Fruit fly (Drosophila melanogaster) whole organism, embryonic: Measurements from ENCODE around the gene Vav.

Source experiments
- Antp ChIP-seq: fragments of 200-800 bp; sonication (Bioruptor generic); optimal IDR thresholded peaks from 3 replicates; lab custom pipeline; 2016; ENCODE audit warnings: missing biosample characterization, missing genetic modification characterization
- Atf-2 ChIP-seq: fragments of 200-800 bp; sonication (Bioruptor generic); optimal IDR thresholded peaks from 2 replicates; lab custom pipeline; 2016; ENCODE audit warnings: missing biosample characterization, missing genetic modification characterization
- CG1024 ChIP-seq: fragments of 200-800 bp; sonication (Bioruptor generic); IDR thresholded peaks from 2 replicates; pipeline ENCODE4 v1.3.6; 2022; ENCODE audit warnings: missing biosample characterization, missing genetic modification characterization
- CG10654 ChIP-seq: fragments of 200-800 bp; sonication (Bioruptor generic); optimal IDR thresholded peaks from 2 replicates; lab custom pipeline; 2016; ENCODE audit warnings: missing biosample characterization, missing genetic modification characterization
- CG11093 ChIP-seq: fragments of 200-800 bp; sonication (Bioruptor generic); IDR thresholded peaks from 3 replicates; pipeline ENCODE4 v1.3.6; 2022; ENCODE audit warnings: missing biosample characterization, missing genetic modification characterization
- CG11456 ChIP-seq: fragments of 200-800 bp; sonication (Bioruptor generic); IDR thresholded peaks from 3 replicates; pipeline ENCODE4 v1.3.6; 2022; ENCODE audit warnings: missing biosample characterization, missing genetic modification characterization
- CG11504 ChIP-seq: fragments of 200-800 bp; sonication (Bioruptor generic); optimal IDR thresholded peaks from 3 replicates; lab custom pipeline; 2019; ENCODE audit warnings: missing biosample characterization, mild to moderate bottlenecking, missing genetic modification characterization, moderate library complexity
- CG13296 ChIP-seq: fragments of 200-800 bp; sonication (Bioruptor generic); optimal IDR thresholded peaks from 3 replicates; lab custom pipeline; 2018; ENCODE audit warnings: missing biosample characterization, mild to moderate bottlenecking, missing genetic modification characterization
- CG13424 ChIP-seq: fragments of 200-800 bp; sonication (Bioruptor generic); optimal IDR thresholded peaks from 2 replicates; lab custom pipeline; 2019; ENCODE audit warnings: missing biosample characterization, mild to moderate bottlenecking, missing genetic modification characterization, moderate library complexity
- CG13894 ChIP-seq: fragments of 200-800 bp; sonication (Bioruptor generic); optimal IDR thresholded peaks from 3 replicates; lab custom pipeline; 2018; ENCODE audit warnings: missing biosample characterization, mild to moderate bottlenecking, missing genetic modification characterization, moderate library complexity
- CG14050 ChIP-seq: fragments of 200-800 bp; sonication (Bioruptor generic); IDR thresholded peaks from 3 replicates; pipeline ENCODE4 v1.3.6; 2022; ENCODE audit warnings: missing biosample characterization, missing genetic modification characterization
- CG15073 ChIP-seq: fragments of 200-800 bp; sonication (Bioruptor generic); optimal IDR thresholded peaks from 2 replicates; lab custom pipeline; 2016; ENCODE audit warnings: missing biosample characterization, missing genetic modification characterization
- CG15601 ChIP-seq: fragments of 200-800 bp; sonication (Bioruptor generic); optimal IDR thresholded peaks from 3 replicates; lab custom pipeline; 2019; ENCODE audit warnings: missing biosample characterization, mild to moderate bottlenecking, missing genetic modification characterization, moderate library complexity
- CG17186 ChIP-seq: fragments of 200-800 bp; sonication (Bioruptor generic); optimal IDR thresholded peaks from 3 replicates; lab custom pipeline; 2017; ENCODE audit warnings: missing biosample characterization, missing genetic modification reagents, missing genetic modification characterization
- CG17829 ChIP-seq: fragments of 200-800 bp; optimal IDR thresholded peaks from 2 replicates; lab custom pipeline; 2019; ENCODE audit warnings: missing biosample characterization, mild to moderate bottlenecking, missing genetic modification characterization, moderate library complexity
- CG18476 ChIP-seq: fragments of 200-800 bp; sonication (Bioruptor generic); optimal IDR thresholded peaks from 2 replicates; lab custom pipeline; 2016; ENCODE audit warnings: missing biosample characterization, mild to moderate bottlenecking, missing genetic modification characterization
- CG31365 ChIP-seq: fragments of 200-800 bp; sonication (Bioruptor generic); optimal IDR thresholded peaks from 2 replicates; lab custom pipeline; 2018; ENCODE audit warnings: missing biosample characterization, mild to moderate bottlenecking, missing genetic modification characterization
- CG3407 ChIP-seq: fragments of 200-800 bp; sonication (Bioruptor generic); optimal IDR thresholded peaks from 2 replicates; lab custom pipeline; 2018; ENCODE audit warnings: missing biosample characterization, mild to moderate bottlenecking, missing genetic modification characterization
- CG3726 ChIP-seq: fragments of 200-800 bp; sonication (Bioruptor generic); IDR thresholded peaks from 3 replicates; pipeline ENCODE4, ENCODE4 v1.3.6; 2022; ENCODE audit warnings: missing biosample characterization, missing genetic modification characterization
- CG4707 ChIP-seq: fragments of 200-800 bp; sonication (Bioruptor generic); optimal IDR thresholded peaks from 2 replicates; lab custom pipeline; 2018; ENCODE audit warnings: missing biosample characterization, mild to moderate bottlenecking, missing genetic modification characterization, moderate library complexity
- CG8290 ChIP-seq, 3 experiments: fragments of 200-800 bp; sonication (Bioruptor generic); optimal IDR thresholded peaks; 2 replicates each; lab custom pipeline; 2016 to 2019; ENCODE audit warnings: missing biosample characterization in 3 of 3, missing genetic modification characterization in 3 of 3, mild to moderate bottlenecking in 2 of 3, moderate library complexity in 1 of 3
- CG9609 ChIP-seq: fragments of 200-800 bp; sonication (Bioruptor generic); optimal IDR thresholded peaks from 3 replicates; lab custom pipeline; 2016; ENCODE audit warnings: missing biosample characterization, missing genetic modification characterization
- Camta ChIP-seq: fragments of 200-800 bp; sonication (Bioruptor generic); optimal IDR thresholded peaks from 2 replicates; lab custom pipeline; 2016; ENCODE audit warnings: missing biosample characterization, missing genetic modification characterization
- E2f2 ChIP-seq: fragments of 200-800 bp; sonication (Bioruptor generic); IDR thresholded peaks from 2 replicates; pipeline ENCODE4 v1.3.6; 2022; ENCODE audit warnings: missing biosample characterization, missing genetic modification characterization
- HLHmδ ChIP-seq: fragments of 200-800 bp; sonication (Bioruptor generic); optimal IDR thresholded peaks from 2 replicates; lab custom pipeline; 2018; ENCODE audit warnings: missing biosample characterization, mild to moderate bottlenecking, missing genetic modification characterization, moderate library complexity
- MTF-1 ChIP-seq: fragments of 200-800 bp; sonication (Bioruptor generic); optimal IDR thresholded peaks from 2 replicates; lab custom pipeline; 2018; ENCODE audit warnings: missing biosample characterization, mild to moderate bottlenecking, missing genetic modification characterization, borderline replicate concordance
- Neu2 ChIP-seq: fragments of 200-800 bp; sonication (Bioruptor generic); optimal IDR thresholded peaks from 3 replicates; lab custom pipeline; 2016; ENCODE audit warnings: missing biosample characterization, missing genetic modification characterization, borderline replicate concordance
- Sry-β ChIP-seq: fragments of 200-800 bp; sonication (Bioruptor generic); optimal IDR thresholded peaks from 2 replicates; lab custom pipeline; 2018; ENCODE audit warnings: missing biosample characterization, mild to moderate bottlenecking, missing genetic modification characterization, moderate library complexity
- Xrp1 ChIP-seq: fragments of 200-800 bp; sonication (Bioruptor generic); IDR thresholded peaks from 2 replicates; pipeline ENCODE4 v1.3.6; 2022; ENCODE audit warnings: missing biosample characterization, missing genetic modification characterization
- YL-1 ChIP-seq: fragments of 200-800 bp; sonication (Bioruptor generic); optimal IDR thresholded peaks from 3 replicates; lab custom pipeline; 2017; ENCODE audit warnings: missing biosample characterization, mild to moderate bottlenecking, missing genetic modification characterization
- abd-A ChIP-seq: fragments of 200-800 bp; sonication (Bioruptor generic); optimal IDR thresholded peaks from 3 replicates; lab custom pipeline; 2019; ENCODE audit warnings: missing biosample characterization, mild to moderate bottlenecking, missing genetic modification characterization, moderate library complexity
- ase ChIP-seq: fragments of 200-800 bp; sonication (Bioruptor generic); IDR thresholded peaks from 3 replicates; pipeline ENCODE4 v1.3.6; 2022; ENCODE audit warnings: missing biosample characterization, missing genetic modification characterization
- cg ChIP-seq: fragments of 200-800 bp; sonication (Bioruptor generic); optimal IDR thresholded peaks from 3 replicates; lab custom pipeline; 2019; ENCODE audit warnings: missing biosample characterization, mild to moderate bottlenecking, missing genetic modification characterization, moderate library complexity
- chn ChIP-seq: fragments of 200-800 bp; sonication (Bioruptor generic); optimal IDR thresholded peaks from 2 replicates; lab custom pipeline; 2016; ENCODE audit warnings: missing biosample characterization, missing genetic modification characterization
- dysf ChIP-seq: fragments of 200-800 bp; sonication (Bioruptor generic); IDR thresholded peaks from 3 replicates; pipeline ENCODE4 v1.3.6; 2022; ENCODE audit warnings: missing biosample characterization, missing genetic modification characterization
- grn ChIP-seq: fragments of 200-800 bp; sonication (Bioruptor generic); optimal IDR thresholded peaks from 3 replicates; lab custom pipeline; 2017; ENCODE audit warnings: missing biosample characterization, missing genetic modification characterization
- hkb ChIP-seq, 2 experiments: fragments of 200-800 bp in 1 of 2; fragments of >200 bp in 1 of 2; sonication (Bioruptor generic) in 1 of 2; IDR thresholded peaks in 1 of 2; optimal IDR thresholded peaks in 1 of 2; 2 replicates each; pipeline versions ENCODE4 v1.3.6 to Lab custom; 2017 to 2022; ENCODE audit warnings: missing biosample characterization in 1 of 2, missing genetic modification characterization in 1 of 2
- lab ChIP-seq: fragments of 200-800 bp; sonication (Bioruptor generic); optimal IDR thresholded peaks from 3 replicates; lab custom pipeline; 2017; ENCODE audit warnings: missing biosample characterization, missing genetic modification characterization, mild to moderate bottlenecking, moderate library complexity, missing genetic modification reagents
- pnt ChIP-seq: fragments of 200-800 bp; sonication (Bioruptor generic); optimal IDR thresholded peaks from 3 replicates; lab custom pipeline; 2016; ENCODE audit warnings: missing biosample characterization, missing genetic modification characterization
- psq ChIP-seq: fragments of 200-800 bp; sonication (Bioruptor generic); optimal IDR thresholded peaks from 2 replicates; lab custom pipeline; 2017; ENCODE audit warnings: missing biosample characterization, missing genetic modification characterization
- salm ChIP-seq: fragments of 200-800 bp; sonication (Bioruptor generic); optimal IDR thresholded peaks from 2 replicates; lab custom pipeline; 2018; ENCODE audit warnings: missing biosample characterization, mild to moderate bottlenecking, missing genetic modification characterization
- sens-2 ChIP-seq: fragments of 200-800 bp; sonication (Bioruptor generic); IDR thresholded peaks from 2 replicates; pipeline ENCODE4 v1.3.6; 2022; ENCODE audit warnings: missing biosample characterization, missing genetic modification characterization
- sim ChIP-seq: fragments of 200-800 bp; sonication (Bioruptor generic); IDR thresholded peaks from 2 replicates; pipeline ENCODE4 v1.3.6; 2022; ENCODE audit warnings: missing biosample characterization, missing genetic modification characterization
- slbo ChIP-seq: fragments of 200-800 bp; sonication (Bioruptor generic); IDR thresholded peaks from 2 replicates; pipeline ENCODE4 v1.3.6; 2022; ENCODE audit warnings: missing biosample characterization, missing genetic modification characterization
- slou ChIP-seq: fragments of 200-800 bp; sonication (Bioruptor generic); optimal IDR thresholded peaks from 3 replicates; lab custom pipeline; 2016; ENCODE audit warnings: missing biosample characterization, missing genetic modification characterization
- sob ChIP-seq: fragments of 200-800 bp; sonication (Bioruptor generic); IDR thresholded peaks from 2 replicates; pipeline ENCODE4 v1.3.6; 2022; ENCODE audit warnings: missing biosample characterization, missing genetic modification characterization
- sug ChIP-seq: fragments of 200-800 bp; optimal IDR thresholded peaks from 2 replicates; lab custom pipeline; 2019; ENCODE audit warnings: missing biosample characterization, mild to moderate bottlenecking, missing genetic modification characterization, moderate library complexity
- toy ChIP-seq: fragments of 200-800 bp; sonication (Bioruptor generic); IDR thresholded peaks from 2 replicates; pipeline ENCODE4 v1.3.6; 2022; ENCODE audit warnings: missing biosample characterization, missing genetic modification characterization
- usp ChIP-seq: fragments of >200 bp; optimal IDR thresholded peaks from 2 replicates; lab custom pipeline; 2017; ENCODE audit warnings: missing biosample characterization, missing genetic modification characterization
- wek ChIP-seq: fragments of 200-800 bp; sonication (Bioruptor generic); optimal IDR thresholded peaks from 3 replicates; lab custom pipeline; 2018; ENCODE audit warnings: missing biosample characterization, mild to moderate bottlenecking, missing genetic modification characterization, moderate library complexity
- wor ChIP-seq: fragments of 200-800 bp; sonication (Bioruptor generic); IDR thresholded peaks from 2 replicates; pipeline ENCODE4 v1.3.6; 2022; ENCODE audit warnings: missing biosample characterization, missing genetic modification characterization

The Vav gene

dm6 chrX:19306531-19306930 is 44.9 kb downstream of the Vav start (continued):
- TF ChIP-seq CG4707 (GFP tag; lab: Kevin White, UChicago) = no peak
- no peak for TF ChIP-seq Antp (GFP tag; lab: Kevin White, UChicago)
- no peak for TF ChIP-seq sim
- TF ChIP-seq hkb (optimal IDR thresholded peaks at IDR 0.05; lab: Kevin White, UChicago) = no peak
- no peak for TF ChIP-seq hkb (GFP tag; IDR thresholded peaks at IDR 0.05; lab: Robert Waterston, UW)
- TF ChIP-seq lab = peak; percentile 54
- 0 out of 3 replicates have a peak, but pooled peaks have one; percentile 17 for TF ChIP-seq CG11456 (GFP tag; lab: Robert Waterston, UW)
- peak; percentile 49; the same call in 1 of the 2 replicates for TF ChIP-seq sob
- no peak for TF ChIP-seq CG18476 (GFP tag; lab: Kevin White, UChicago)
- TF ChIP-seq CG14050 (GFP tag; lab: Robert Waterston, UW) = no peak
- no peak for TF ChIP-seq CG1024 (GFP tag; lab: Robert Waterston, UW)
- TF ChIP-seq salm (tag; lab: Kevin White, UChicago) = no peak
- TF ChIP-seq abd-A (tag; lab: Kevin White, UChicago) = no peak
- no peak for TF ChIP-seq Atf-2 (GFP tag; lab: Kevin White, UChicago)
- TF ChIP-seq slou (GFP tag; lab: Kevin White, UChicago) = no peak
- peak; percentile 13 for TF ChIP-seq CG15601
- peak; percentile 56 for TF ChIP-seq sug (tag; lab: Kevin White, UChicago)
- no peak for TF ChIP-seq CG3407 (GFP tag; lab: Kevin White, UChicago)
- no peak for TF ChIP-seq CG10654 (GFP tag; lab: Kevin White, UChicago)
- TF ChIP-seq chn (GFP tag; lab: Kevin White, UChicago) = no peak
- no peak for TF ChIP-seq cg (GFP tag; lab: Kevin White, UChicago)
- TF ChIP-seq E2f2 (GFP tag; lab: Robert Waterston, UW) = no peak
- peak; percentile 30 for TF ChIP-seq CG13296 (GFP tag; lab: Kevin White, UChicago)
- TF ChIP-seq CG3726 (GFP tag; lab: Robert Waterston, UW) = no peak
- TF ChIP-seq CG17829 (tag; lab: Kevin White, UChicago) = no peak
- TF ChIP-seq sens-2 (GFP tag; lab: Robert Waterston, UW) = no peak
- peak; percentile 37 for TF ChIP-seq CG13424 (tag; lab: Kevin White, UChicago)
- TF ChIP-seq CG9609 (GFP tag; lab: Kevin White, UChicago) = no peak
- peak; percentile 42 for TF ChIP-seq CG13894 (tag; lab: Kevin White, UChicago)
- TF ChIP-seq ase (GFP tag; lab: Robert Waterston, UW) = no peak
- TF ChIP-seq wor (GFP tag; lab: Robert Waterston, UW) = no peak
- no peak for TF ChIP-seq Sry-β
- TF ChIP-seq CG8290 (GFP tag; optimal IDR thresholded peaks at IDR 0.05; lab: Kevin White, UChicago) = no peak
- peak in 1 of 2 experiments; percentile 76 for TF ChIP-seq CG8290 (tag; optimal IDR thresholded peaks at IDR 0.05; lab: Kevin White, UChicago)
- TF ChIP-seq pnt (GFP tag; lab: Kevin White, UChicago) = no peak
- TF ChIP-seq grn (GFP tag; lab: Kevin White, UChicago) = no peak
- TF ChIP-seq CG31365 (tag; lab: Kevin White, UChicago) = peak; percentile 2
- TF ChIP-seq CG11504 = peak; percentile 23
- no peak for TF ChIP-seq usp (GFP tag; lab: Kevin White, UChicago)
- no peak for TF ChIP-seq CG15073 (GFP tag; lab: Kevin White, UChicago)
- TF ChIP-seq Camta (GFP tag; lab: Kevin White, UChicago) = no peak
- no peak for TF ChIP-seq HLHmδ (GFP tag; lab: Kevin White, UChicago)
- TF ChIP-seq psq (GFP tag; lab: Kevin White, UChicago) = no peak
- TF ChIP-seq toy = no peak
- no peak for TF ChIP-seq CG17186 (GFP tag; lab: Kevin White, UChicago)
- no peak for TF ChIP-seq Neu2 (GFP tag; lab: Kevin White, UChicago)
- TF ChIP-seq YL-1 (GFP tag; lab: Kevin White, UChicago) = no peak
- TF ChIP-seq wek = no peak
- 0 out of 2 replicates have a peak, but pooled peaks have one; percentile 16 for TF ChIP-seq slbo (GFP tag; lab: Robert Waterston, UW)
- TF ChIP-seq dysf (GFP tag; lab: Robert Waterston, UW) = no peak
- TF ChIP-seq CG11093 (GFP tag; lab: Robert Waterston, UW) = no peak
- no peak for TF ChIP-seq Xrp1 (GFP tag; lab: Robert Waterston, UW)
- no peak for TF ChIP-seq MTF-1 (GFP tag; lab: Kevin White, UChicago)
